Worm (Caenorhabditis elegans): ENCODE measurements around the gene ace-4.

DNA sequence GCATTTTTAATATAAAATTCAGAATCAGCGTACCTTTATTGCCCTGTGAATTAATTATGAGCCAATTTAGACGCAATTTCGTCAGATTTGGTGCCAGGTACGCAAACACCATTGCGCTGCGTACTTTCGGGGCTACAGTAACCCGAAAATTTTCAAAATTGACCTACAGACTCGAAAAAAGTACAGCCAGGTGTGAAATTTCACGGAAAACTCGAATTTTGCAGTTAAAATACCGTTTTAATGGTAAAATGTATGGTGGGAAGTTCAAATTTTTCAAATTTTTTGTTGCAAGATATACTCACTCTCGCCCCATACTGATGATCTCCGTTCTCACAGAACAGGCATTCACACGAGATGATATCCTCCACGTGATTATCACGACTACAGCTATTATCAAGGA is 38.7 kb downstream of the ace-4 start:
- TF ChIP-seq spr-3 (GFP tag; optimal IDR thresholded peaks at IDR 0.05) (no peak), ceh-82 (tag; optimal IDR thresholded peaks at IDR 0.05) (no peak), ZK337.2 (GFP tag; IDR thresholded peaks at IDR 0.05) (no peak), egl-27 (tag; optimal IDR thresholded peaks at IDR 0.05) (no peak), lin-13 (GFP tag; optimal IDR thresholded peaks at IDR 0.05) (no peak), nhr-77 (tag; optimal IDR thresholded peaks at IDR 0.05) (no peak)
